Fruit fly (Drosophila melanogaster) S2 (cell line): ENCODE data around the gene DAAM.

Experiments used
- CG8478 ChIP-seq: fragments of >200 bp; optimal IDR thresholded peaks from 2 replicates; lab custom pipeline; 2018
- CTCF ChIP-seq, 2 experiments: fragments of >200 bp; optimal IDR thresholded peaks; 2 replicates each; lab custom pipeline; 2018

Gene DAAM

dm6 chrX:1322214-1322613, at the start of gene DAAM:
Gene DAAM, minus strand, starts transcription at chrX:1322362.
- TF ChIP-seq CG8478 (lab: Kevin White, UChicago) (no peak), CTCF (optimal IDR thresholded peaks at IDR 0.05; lab: Kevin White, UChicago) (peak; percentile 71 to 73)

- peak in 1 of 2 experiments; percentile 20 for TF ChIP-seq CTCF (optimal IDR thresholded peaks at IDR 0.05; lab: Kevin White, UChicago)
- TF ChIP-seq CG8478 (lab: Kevin White, UChicago), result no peak
Measured at dm6 chrX:1370104-1370802, 48.1 kb upstream of the DAAM start, which contains the start of gene ssx. Gene ssx, plus strand, starts transcription at chrX:1370580.

dm6 chrX:1368949-1369348, 46.8 kb upstream of the DAAM start, which contains the start of gene CG14770:
Gene CG14770, plus strand, starts transcription at chrX:1369249.
- TF ChIP-seq CG8478 (lab: Kevin White, UChicago), result no peak
- no peak for TF ChIP-seq CTCF (optimal IDR thresholded peaks at IDR 0.05; lab: Kevin White, UChicago)

dm6 chrX:1357501-1357900, 35.3 kb upstream of the DAAM start, which contains the start of gene png:
Gene png, minus strand, starts transcription at chrX:1357601.
- TF ChIP-seq CG8478 (lab: Kevin White, UChicago) (no peak), CTCF (optimal IDR thresholded peaks at IDR 0.05; lab: Kevin White, UChicago) (peak in 1 of 2 experiments; percentile 31)

- TF ChIP-seq CTCF (optimal IDR thresholded peaks at IDR 0.05; lab: Kevin White, UChicago) (no peak), CG8478 (lab: Kevin White, UChicago) (no peak)
Measured at dm6 chrX:1353322-1354212, 31.4 kb upstream of the DAAM start, which contains the start of the genes CG12773 and CG11417. Gene CG12773, minus strand, starts transcription at chrX:1353981. Gene CG11417, plus strand, starts transcription at chrX:1354014.

dm6 chrX:1349255-1349654, 27.1 kb upstream of the DAAM start, which contains the start of gene MTPAP:
Gene MTPAP, minus strand, starts transcription at chrX:1349357.
- TF ChIP-seq CG8478 (lab: Kevin White, UChicago) (no peak), CTCF (optimal IDR thresholded peaks at IDR 0.05; lab: Kevin White, UChicago) (peak; percentile 0 to 20)

dm6 chrX:1346833-1347232, 24.7 kb upstream of the DAAM start:
- no peak for TF ChIP-seq CTCF (optimal IDR thresholded peaks at IDR 0.05; lab: Kevin White, UChicago)
- no peak for TF ChIP-seq CG8478 (lab: Kevin White, UChicago)

dm6 chrX:1346256-1346655, 24.1 kb upstream of the DAAM start, which contains the start of gene Tsp2A:
Gene Tsp2A, plus strand, starts transcription at chrX:1346553.
- TF ChIP-seq CTCF (optimal IDR thresholded peaks at IDR 0.05; lab: Kevin White, UChicago) (no peak), CG8478 (lab: Kevin White, UChicago) (no peak)

- TF ChIP-seq CG8478 (lab: Kevin White, UChicago) (no peak), CTCF (optimal IDR thresholded peaks at IDR 0.05; lab: Kevin White, UChicago) (no peak)
Measured at dm6 chrX:1341944-1342392, 19.8 kb upstream of the DAAM start, which contains the start of gene Naa30A. Gene Naa30A, plus strand, starts transcription at chrX:1342106.

- TF ChIP-seq CTCF (optimal IDR thresholded peaks at IDR 0.05; lab: Kevin White, UChicago) (no peak), CG8478 (lab: Kevin White, UChicago) (no peak)
Measured at dm6 chrX:1341528-1341927, 19.4 kb upstream of the DAAM start, which contains the start of gene CG11409. Gene CG11409, minus strand, starts transcription at chrX:1341587.

- TF ChIP-seq CTCF (optimal IDR thresholded peaks at IDR 0.05; lab: Kevin White, UChicago) (no peak), CG8478 (lab: Kevin White, UChicago) (no peak)
Measured at dm6 chrX:1337998-1338397, 15.8 kb upstream of the DAAM start.

dm6 chrX:1321664-1322063, 498 bp downstream of the DAAM start:
- TF ChIP-seq CG8478 (lab: Kevin White, UChicago), result no peak
- no peak for TF ChIP-seq CTCF (optimal IDR thresholded peaks at IDR 0.05; lab: Kevin White, UChicago)

- TF ChIP-seq CTCF (optimal IDR thresholded peaks at IDR 0.05; lab: Kevin White, UChicago) (no peak), CG8478 (lab: Kevin White, UChicago) (no peak)
Measured at dm6 chrX:1321043-1321442, 1.1 kb downstream of the DAAM start.
